Fruit fly (Drosophila melanogaster) whole organism, wandering third instar larva: ENCODE results near the gene CG5861.

Source experiments
- Abd-B ChIP-seq: fragments of >200 bp; optimal IDR thresholded peaks from 2 replicates; lab custom pipeline; 2017; ENCODE audit warnings: missing biosample characterization, missing genetic modification characterization
- CG32264 ChIP-seq: fragments of 200-800 bp; sonication (Bioruptor generic); optimal IDR thresholded peaks from 2 replicates; lab custom pipeline; 2016; ENCODE audit warnings: missing biosample characterization, missing genetic modification characterization
- CG9705 ChIP-seq: fragments of 200-800 bp; sonication (Bioruptor generic); optimal IDR thresholded peaks from 2 replicates; lab custom pipeline; 2018; ENCODE audit warnings: missing biosample characterization, mild to moderate bottlenecking, missing genetic modification characterization
- CrebA ChIP-seq: fragments of 200-800 bp; sonication (Bioruptor generic); optimal IDR thresholded peaks from 2 replicates; lab custom pipeline; 2016; ENCODE audit warnings: missing biosample characterization, mild to moderate bottlenecking, missing genetic modification characterization, borderline replicate concordance
- Dfd ChIP-seq: fragments of >200 bp; optimal IDR thresholded peaks from 2 replicates; lab custom pipeline; 2017; ENCODE audit warnings: missing biosample characterization, missing genetic modification characterization
- Dif ChIP-seq: fragments of 200-275, 200-300 bp; sonication (Bioruptor generic); optimal IDR thresholded peaks from 2 replicates; lab custom pipeline; 2018; ENCODE audit warnings: missing biosample characterization, missing genetic modification characterization; ENCODE audit not compliant: partially characterized antibody
- GATAd ChIP-seq: sonication (Bioruptor generic); optimal IDR thresholded peaks from 2 replicates; lab custom pipeline; 2016; ENCODE audit warnings: missing biosample characterization, missing genetic modification characterization
- HLH106 ChIP-seq: fragments of 200-800 bp; optimal IDR thresholded peaks from 3 replicates; lab custom pipeline; 2019; ENCODE audit warnings: missing biosample characterization, mild to moderate bottlenecking, missing genetic modification characterization, moderate library complexity
- Hnf4 ChIP-seq: fragments of 200-800 bp; sonication (Bioruptor generic); optimal IDR thresholded peaks from 2 replicates; lab custom pipeline; 2016; ENCODE audit warnings: missing biosample characterization, mild to moderate bottlenecking, missing genetic modification characterization
- Hr78 ChIP-seq: fragments of >200 bp; optimal IDR thresholded peaks from 2 replicates; lab custom pipeline; 2017; ENCODE audit warnings: missing biosample characterization, missing genetic modification characterization
- Hr83 ChIP-seq: fragments of 200-300 bp; sonication (Bioruptor generic); optimal IDR thresholded peaks from 2 replicates; lab custom pipeline; 2016; ENCODE audit warnings: missing biosample characterization, mild to moderate bottlenecking, missing genetic modification characterization, moderate library complexity; ENCODE audit not compliant: poor library complexity, severe bottlenecking
- Jra ChIP-seq: sonication (Bioruptor generic); optimal IDR thresholded peaks from 2 replicates; lab custom pipeline; 2016; ENCODE audit warnings: missing biosample characterization, missing genetic modification characterization
- Mio ChIP-seq: sonication (Bioruptor generic); optimal IDR thresholded peaks from 2 replicates; lab custom pipeline; 2016; ENCODE audit warnings: missing biosample characterization, missing genetic modification characterization
- Myc ChIP-seq: fragments of >200 bp; optimal IDR thresholded peaks from 2 replicates; lab custom pipeline; 2017
- N ChIP-seq: fragments of >200 bp; optimal IDR thresholded peaks from 2 replicates; lab custom pipeline; 2018; ENCODE audit warnings: missing biosample characterization, missing external identifiers, missing genetic modification characterization
- OdsH ChIP-seq: fragments of 200-800 bp; sonication (Bioruptor generic); optimal IDR thresholded peaks from 2 replicates; lab custom pipeline; 2016; ENCODE audit warnings: missing biosample characterization, mild to moderate bottlenecking, missing genetic modification characterization
- Rel ChIP-seq, 2 experiments: fragments of 200-800 bp; sonication (Bioruptor generic) in 1 of 2; optimal IDR thresholded peaks; 2 replicates in 1 of 2; 3 replicates in 1 of 2; lab custom pipeline; 2016 to 2019; ENCODE audit warnings: mild to moderate bottlenecking in 2 of 2, missing biosample characterization in 2 of 2, missing genetic modification characterization in 2 of 2, moderate library complexity in 1 of 2
- Sp1 ChIP-seq: fragments of 200-800 bp; sonication (Bioruptor generic); optimal IDR thresholded peaks from 3 replicates; lab custom pipeline; 2019; ENCODE audit warnings: missing biosample characterization, mild to moderate bottlenecking, missing genetic modification characterization, moderate library complexity
- Vsx2 ChIP-seq: fragments of 200-300, 225-300 bp; sonication (Bioruptor generic); optimal IDR thresholded peaks from 2 replicates; lab custom pipeline; 2018; ENCODE audit warnings: missing biosample characterization, missing genetic modification characterization; ENCODE audit not compliant: partially characterized antibody
- br ChIP-seq: fragments of 200-800 bp; sonication (Bioruptor generic); optimal IDR thresholded peaks from 2 replicates; lab custom pipeline; 2016; ENCODE audit warnings: missing biosample characterization, missing genetic modification characterization
- brk ChIP-seq: fragments of 200-800 bp; sonication (Bioruptor generic); optimal IDR thresholded peaks from 2 replicates; lab custom pipeline; 2016; ENCODE audit warnings: missing biosample characterization, mild to moderate bottlenecking, missing genetic modification characterization
- dl ChIP-seq, 2 experiments: fragments of 175-275, 200-275 bp in 1 of 2; fragments of 200-275 bp in 1 of 2; sonication (Bioruptor generic); optimal IDR thresholded peaks; lab custom pipeline; 2018; ENCODE audit warnings: mild to moderate bottlenecking in 2 of 2, missing biosample characterization in 2 of 2, missing genetic modification characterization in 2 of 2, moderate library complexity in 2 of 2; ENCODE audit not compliant: partially characterized antibody in 2 of 2, insufficient read depth in 1 of 2
- dmrt93B ChIP-seq: fragments of 200-800 bp; sonication (Bioruptor generic); optimal IDR thresholded peaks from 2 replicates; lab custom pipeline; 2018; ENCODE audit warnings: missing biosample characterization, mild to moderate bottlenecking, missing genetic modification characterization
- dsf ChIP-seq: sonication (Bioruptor generic); optimal IDR thresholded peaks from 2 replicates; lab custom pipeline; 2016; ENCODE audit warnings: missing biosample characterization, missing genetic modification characterization, borderline replicate concordance
- ey ChIP-seq: fragments of 200-800 bp; sonication (Bioruptor generic); optimal IDR thresholded peaks from 2 replicates; lab custom pipeline; 2016; ENCODE audit warnings: missing biosample characterization, missing genetic modification characterization
- foxo ChIP-seq, 2 experiments: fragments of 200-800 bp; sonication (Bioruptor generic); optimal IDR thresholded peaks; 2 replicates in 1 of 2; 3 replicates in 1 of 2; lab custom pipeline; 2016 to 2017; ENCODE audit warnings: missing biosample characterization in 2 of 2, missing genetic modification characterization in 2 of 2
- fru ChIP-seq: fragments of 200-800 bp; sonication (Bioruptor generic); optimal IDR thresholded peaks from 3 replicates; lab custom pipeline; 2016; ENCODE audit warnings: missing biosample characterization, mild to moderate bottlenecking, missing genetic modification characterization
- h ChIP-seq: fragments of 200-800 bp; sonication (Bioruptor generic); optimal IDR thresholded peaks from 3 replicates; lab custom pipeline; 2016; ENCODE audit warnings: missing biosample characterization, mild to moderate bottlenecking, missing genetic modification characterization
- jim ChIP-seq: fragments of 175-275, 200-325 bp; sonication (Bioruptor generic); optimal IDR thresholded peaks from 2 replicates; lab custom pipeline; 2016; ENCODE audit warnings: missing biosample characterization, mild to moderate bottlenecking, missing genetic modification characterization
- lola ChIP-seq: fragments of >200 bp; optimal IDR thresholded peaks from 2 replicates; lab custom pipeline; 2017; ENCODE audit warnings: missing biosample characterization, missing genetic modification characterization
- pan ChIP-seq: fragments of >200 bp; optimal IDR thresholded peaks from 2 replicates; lab custom pipeline; 2017
- psq ChIP-seq: fragments of 200-800 bp; sonication (Bioruptor generic); optimal IDR thresholded peaks from 3 replicates; lab custom pipeline; 2017; ENCODE audit warnings: missing biosample characterization, mild to moderate bottlenecking, missing genetic modification characterization, moderate library complexity
- rgr ChIP-seq: fragments of 200-800 bp; sonication (Bioruptor generic); optimal IDR thresholded peaks from 3 replicates; lab custom pipeline; 2016; ENCODE audit warnings: missing biosample characterization, mild to moderate bottlenecking, missing genetic modification characterization
- sage ChIP-seq: fragments of 200-800 bp; sonication (Bioruptor generic); optimal IDR thresholded peaks from 2 replicates; lab custom pipeline; 2016; ENCODE audit warnings: missing biosample characterization, mild to moderate bottlenecking, missing genetic modification characterization
- sv ChIP-seq: fragments of 200-800 bp; sonication (Bioruptor generic); optimal IDR thresholded peaks from 3 replicates; lab custom pipeline; 2016; ENCODE audit warnings: missing biosample characterization, missing genetic modification characterization
- tai ChIP-seq: sonication (Bioruptor generic); optimal IDR thresholded peaks from 2 replicates; lab custom pipeline; 2016; ENCODE audit warnings: missing biosample characterization, missing genetic modification characterization
- usp ChIP-seq: fragments of >200 bp; optimal IDR thresholded peaks from 2 replicates; lab custom pipeline; 2017; ENCODE audit warnings: missing biosample characterization, missing genetic modification characterization
- woc ChIP-seq: sonication (Bioruptor generic); optimal IDR thresholded peaks from 2 replicates; lab custom pipeline; 2016; ENCODE audit warnings: missing biosample characterization, mild to moderate bottlenecking, missing genetic modification characterization

CG5861 gene

dm6 chr2L:16299466-16300311 is 7.4 kb downstream of the CG5861 start, which contains the start of the genes heix and CG17328:
Gene heix, minus strand, starts transcription at chr2L:16299858.
Gene CG17328, plus strand, starts transcription at chr2L:16299943.
- TF ChIP-seq pan (lab: Kevin White, UChicago) (no peak), Mio (no peak), ey (peak; percentile 66), brk (GFP tag; lab: Kevin White, UChicago) (no peak), Abd-B (GFP tag; lab: Kevin White, UChicago) (no peak), br (GFP tag; lab: Kevin White, UChicago) (no peak), CG32264 (GFP tag; lab: Kevin White, UChicago) (no peak), dmrt93B (GFP tag; lab: Kevin White, UChicago) (no peak), foxo (GFP tag; optimal IDR thresholded peaks at IDR 0.05; lab: Kevin White, UChicago) (peak in 1 of 2 experiments; percentile 81), Myc (lab: Kevin White, UChicago) (no peak), N (GFP tag; lab: Kevin White, UChicago) (no peak), Dif (GFP tag; lab: Kevin White, UChicago) (peak; percentile 6), sage (GFP tag; lab: Kevin White, UChicago) (no peak), tai (GFP tag; lab: Kevin White, UChicago) (no peak), Vsx2 (no peak), Hr78 (GFP tag; lab: Kevin White, UChicago) (no peak), woc (GFP tag; lab: Kevin White, UChicago) (peak; percentile 83), dsf (GFP tag; lab: Kevin White, UChicago) (peak; percentile 31), Jra (GFP tag; lab: Kevin White, UChicago) (peak; percentile 20), sv (GFP tag; lab: Kevin White, UChicago) (peak; percentile 66), OdsH (GFP tag; lab: Kevin White, UChicago) (peak; percentile 66), CG9705 (GFP tag; lab: Kevin White, UChicago) (peak; percentile 69), lola (GFP tag; lab: Kevin White, UChicago) (no peak), fru (GFP tag; lab: Kevin White, UChicago) (no peak), GATAd (GFP tag; lab: Kevin White, UChicago) (no peak), Rel (GFP tag; optimal IDR thresholded peaks at IDR 0.05; lab: Kevin White, UChicago) (no peak), Rel (tag; optimal IDR thresholded peaks at IDR 0.05; lab: Kevin White, UChicago) (peak; percentile 19), h (GFP tag; lab: Kevin White, UChicago) (no peak), Hr83 (GFP tag; lab: Kevin White, UChicago) (no peak), dl (GFP tag; optimal IDR thresholded peaks at IDR 0.05; lab: Kevin White, UChicago; ENCODE audit: insufficient read depth in 1 of 2, partially characterized antibody in 2 of 2) (no peak), rgr (peak; percentile 74), Dfd (GFP tag; lab: Kevin White, UChicago) (no peak), Sp1 (GFP tag; lab: Kevin White, UChicago) (peak; percentile 74), usp (no peak), CrebA (GFP tag; lab: Kevin White, UChicago) (no peak), psq (GFP tag; lab: Kevin White, UChicago) (peak; percentile 59), HLH106 (peak; percentile 81), Hnf4 (peak; percentile 67), jim (GFP tag; lab: Kevin White, UChicago) (no peak)

- TF ChIP-seq sv (GFP tag; lab: Kevin White, UChicago) (no peak), dsf (GFP tag; lab: Kevin White, UChicago) (no peak), Mio (no peak), h (GFP tag; lab: Kevin White, UChicago) (no peak), rgr (no peak), Sp1 (GFP tag; lab: Kevin White, UChicago) (no peak)
Measured at dm6 chr2L:16293703-16294233, 13.3 kb downstream of the CG5861 start, which contains the start of gene Cyp303a1. Gene Cyp303a1, plus strand, starts transcription at chr2L:16294183.
